Worm (Caenorhabditis elegans): ENCODE results near the gene nhr-197.

The nhr-197 gene

ce11 chrV:15730459-15730858 is 42.7 kb downstream of the nhr-197 start, which contains the start of gene Y6E2A.10:
TSS of gene Y6E2A.10 (minus strand) at chrV:15730559.
- TF ChIP-seq ztf-11 (tag; optimal IDR thresholded peaks at IDR 0.05) (no peak), C04F5.9 (tag; optimal IDR thresholded peaks at IDR 0.05) (no peak), unc-130 (tag; optimal IDR thresholded peaks at IDR 0.05) (no peak), mdl-1 (tag; optimal IDR thresholded peaks at IDR 0.05) (no peak), lsy-2 (tag; optimal IDR thresholded peaks at IDR 0.05) (no peak), hlh-17 (GFP tag; optimal IDR thresholded peaks at IDR 0.05; ENCODE audit: borderline replicate concordance) (no peak), isw-1 (GFP tag; IDR thresholded peaks at IDR 0.05) (no peak), blmp-1 (tag; optimal IDR thresholded peaks at IDR 0.05) (no peak), nhr-76 (tag; optimal IDR thresholded peaks at IDR 0.05) (no peak), alr-1 (tag; optimal IDR thresholded peaks at IDR 0.05; ENCODE audit: borderline replicate concordance) (no peak), ztf-4 (tag; optimal IDR thresholded peaks at IDR 0.05) (no peak), snu-23 (GFP tag; optimal IDR thresholded peaks at IDR 0.05) (no peak), snpc-4 (tag; optimal IDR thresholded peaks at IDR 0.05) (no peak), F16B12.6 (tag; optimal IDR thresholded peaks at IDR 0.05) (no peak), mep-1 (tag; optimal IDR thresholded peaks at IDR 0.05) (no peak)

ce11 chrV:15732209-15732608 is 44.4 kb downstream of the nhr-197 start, which contains the start of gene str-38:
TSS of gene str-38 (minus strand) at chrV:15732309.
- TF ChIP-seq lin-15B (tag; optimal IDR thresholded peaks at IDR 0.05) (no peak), nhr-85 (tag) (no peak), sox-4 (tag; optimal IDR thresholded peaks at IDR 0.05) (no peak), nhr-11 (tag; optimal IDR thresholded peaks at IDR 0.05) (no peak), irx-1 (tag; optimal IDR thresholded peaks at IDR 0.05) (no peak), dpl-1 (GFP tag; optimal IDR thresholded peaks at IDR 0.05) (no peak), skn-1 (tag; optimal IDR thresholded peaks at IDR 0.05) (no peak), C04F5.9 (tag; optimal IDR thresholded peaks at IDR 0.05) (no peak), sup-37 (GFP tag; optimal IDR thresholded peaks at IDR 0.05) (no peak), isw-1 (GFP tag; IDR thresholded peaks at IDR 0.05) (no peak), nhr-47 (tag; optimal IDR thresholded peaks at IDR 0.05) (no peak), ztf-4 (tag; optimal IDR thresholded peaks at IDR 0.05) (no peak), ceh-8 (GFP tag; optimal IDR thresholded peaks at IDR 0.05) (no peak), nhr-71 (tag; optimal IDR thresholded peaks at IDR 0.05) (no peak), C16A3.4 (tag; optimal IDR thresholded peaks at IDR 0.05) (no peak), egl-27 (tag; optimal IDR thresholded peaks at IDR 0.05) (no peak)

ce11 chrV:15733020-15733419 is 45.3 kb downstream of the nhr-197 start:
- TF ChIP-seq hlh-17 (GFP tag; optimal IDR thresholded peaks at IDR 0.05; ENCODE audit: borderline replicate concordance) (no peak), zag-1 (tag; optimal IDR thresholded peaks at IDR 0.05) (no peak)

- TF ChIP-seq zag-1 (tag; optimal IDR thresholded peaks at IDR 0.05), result no peak
- TF ChIP-seq pax-3 (tag; optimal IDR thresholded peaks at IDR 0.05), result no peak
- no peak for TF ChIP-seq mef-2 (tag; optimal IDR thresholded peaks at IDR 0.05)
- TF ChIP-seq ceh-90 (tag; optimal IDR thresholded peaks at IDR 0.05), result no peak
- TF ChIP-seq ama-1 (optimal IDR thresholded peaks at IDR 0.05), result no peak
- TF ChIP-seq aly-2 (tag; optimal IDR thresholded peaks at IDR 0.05), result no peak
- TF ChIP-seq nhr-12 (tag; optimal IDR thresholded peaks at IDR 0.05), result no peak
- no peak for TF ChIP-seq hlh-4 (tag; optimal IDR thresholded peaks at IDR 0.05)
- TF ChIP-seq xbp-1 (tag; optimal IDR thresholded peaks at IDR 0.05), result no peak
- no peak for TF ChIP-seq efl-1 (optimal IDR thresholded peaks at IDR 0.05)
- no peak for TF ChIP-seq efl-1 (GFP tag; optimal IDR thresholded peaks at IDR 0.05 in 1 of 2)
Observed at ce11 chrV:15733568-15733967, 45.8 kb downstream of the nhr-197 start, which contains the start of gene T23D5.3. TSS of gene T23D5.3 (minus strand) at chrV:15733668.

Measured in whole organism, L1 larva.